Fruit fly (Drosophila melanogaster) whole organism, prepupa: ENCODE measurements around the gene Ythdc1.

ENCODE experiments used
- Blimp-1 ChIP-seq: fragments of 200-800 bp; sonication (Bioruptor generic); optimal IDR thresholded peaks from 3 replicates; lab custom pipeline; 2017; ENCODE audit warnings: missing biosample characterization, missing genetic modification characterization, mild to moderate bottlenecking, moderate library complexity, missing genetic modification reagents
- CG10631 ChIP-seq: fragments of 200-800 bp; sonication (Bioruptor generic); optimal IDR thresholded peaks from 2 replicates; lab custom pipeline; 2016; ENCODE audit warnings: missing biosample characterization, missing genetic modification characterization
- CG11294 ChIP-seq: fragments of 200-800 bp; sonication (Bioruptor generic); IDR thresholded peaks from 2 replicates; pipeline ENCODE4 v1.3.6; 2022; ENCODE audit warnings: missing biosample characterization, missing genetic modification characterization
- CG11762 ChIP-seq: fragments of 200-800 bp; sonication (Bioruptor generic); optimal IDR thresholded peaks from 3 replicates; lab custom pipeline; 2016; ENCODE audit warnings: missing biosample characterization, missing genetic modification characterization; ENCODE audit not compliant: insufficient read depth
- CG11902 ChIP-seq: fragments of 200-800 bp; sonication (Bioruptor generic); optimal IDR thresholded peaks from 3 replicates; lab custom pipeline; 2016; ENCODE audit warnings: missing biosample characterization, missing genetic modification characterization
- CG15336 ChIP-seq: fragments of 200-800 bp; sonication (Bioruptor generic); IDR thresholded peaks from 2 replicates; pipeline ENCODE4 v1.3.6; 2022; ENCODE audit warnings: missing biosample characterization, missing genetic modification characterization
- CG1621 ChIP-seq: fragments of 200-800 bp; sonication (Bioruptor generic); optimal IDR thresholded peaks from 3 replicates; lab custom pipeline; 2018; ENCODE audit warnings: missing biosample characterization, mild to moderate bottlenecking, missing genetic modification characterization
- CG3032 ChIP-seq: fragments of 200-800 bp; optimal IDR thresholded peaks from 2 replicates; lab custom pipeline; 2019; ENCODE audit warnings: missing biosample characterization, mild to moderate bottlenecking, missing genetic modification characterization, moderate library complexity
- CG34406 ChIP-seq: fragments of 200-800 bp; sonication (Bioruptor generic); optimal IDR thresholded peaks from 3 replicates; lab custom pipeline; 2016; ENCODE audit warnings: missing biosample characterization, missing genetic modification characterization
- CG3919 ChIP-seq: fragments of 200-800 bp; sonication (Bioruptor generic); optimal IDR thresholded peaks from 3 replicates; lab custom pipeline; 2016; ENCODE audit warnings: missing biosample characterization, missing genetic modification characterization
- CG4318 ChIP-seq: fragments of 200-800 bp; sonication (Bioruptor generic); optimal IDR thresholded peaks from 3 replicates; lab custom pipeline; 2017; ENCODE audit warnings: missing biosample characterization, mild to moderate bottlenecking, missing genetic modification characterization
- CG6163 ChIP-seq: fragments of 200-800 bp; sonication (Bioruptor generic); IDR thresholded peaks from 3 replicates; pipeline ENCODE4 v1.3.6; 2022; ENCODE audit warnings: missing biosample characterization, missing genetic modification characterization
- CG6276 ChIP-seq: fragments of 200-800 bp; sonication (Bioruptor generic); optimal IDR thresholded peaks from 2 replicates; lab custom pipeline; 2017; ENCODE audit warnings: missing biosample characterization, mild to moderate bottlenecking, missing genetic modification characterization
- CG6792 ChIP-seq: fragments of 200-800 bp; sonication (Bioruptor generic); optimal IDR thresholded peaks from 3 replicates; lab custom pipeline; 2016; ENCODE audit warnings: missing biosample characterization, missing genetic modification characterization
- CG6854 ChIP-seq: fragments of 200-800 bp; sonication (Bioruptor generic); optimal IDR thresholded peaks from 2 replicates; lab custom pipeline; 2017; ENCODE audit warnings: missing biosample characterization, mild to moderate bottlenecking, missing genetic modification characterization
- CG7368 ChIP-seq: fragments of 200-800 bp; sonication (Bioruptor generic); optimal IDR thresholded peaks from 3 replicates; lab custom pipeline; 2016; ENCODE audit warnings: missing biosample characterization, missing genetic modification characterization
- CG8119 ChIP-seq: fragments of 200-800 bp; sonication (Bioruptor generic); IDR thresholded peaks from 3 replicates; pipeline ENCODE4 v1.3.6; 2022; ENCODE audit warnings: missing biosample characterization, missing genetic modification characterization
- CG8319 ChIP-seq: fragments of 200-800 bp; sonication (Bioruptor generic); optimal IDR thresholded peaks from 3 replicates; lab custom pipeline; 2016; ENCODE audit warnings: missing biosample characterization, missing genetic modification characterization
- CG8632 ChIP-seq: fragments of 200-800 bp; sonication (Bioruptor generic); optimal IDR thresholded peaks from 3 replicates; lab custom pipeline; 2016; ENCODE audit warnings: missing biosample characterization, missing genetic modification characterization
- CG9139 ChIP-seq: fragments of 200-800 bp; sonication (Bioruptor generic); optimal IDR thresholded peaks from 3 replicates; lab custom pipeline; 2017; ENCODE audit warnings: missing biosample characterization, mild to moderate bottlenecking, missing genetic modification characterization
- Eip78C ChIP-seq: fragments of 200-800 bp; sonication (Bioruptor generic); peaks from one replicate; lab custom pipeline; 2016; ENCODE audit warnings: missing biosample characterization, missing genetic modification characterization
- Eip93F ChIP-seq: fragments of 200-800 bp; sonication (Bioruptor generic); optimal IDR thresholded peaks from 2 replicates; lab custom pipeline; 2016; ENCODE audit warnings: missing biosample characterization, mild to moderate bottlenecking, missing genetic modification characterization
- Ets21C ChIP-seq: fragments of 200-800 bp; sonication (Bioruptor generic); optimal IDR thresholded peaks from 3 replicates; lab custom pipeline; 2016; ENCODE audit warnings: missing biosample characterization, missing genetic modification characterization
- Ets96B ChIP-seq: fragments of 200-800 bp; optimal IDR thresholded peaks from 2 replicates; lab custom pipeline; 2019; ENCODE audit warnings: missing biosample characterization, mild to moderate bottlenecking, missing genetic modification characterization, moderate library complexity
- Hr38 ChIP-seq: sonication (Bioruptor generic); optimal IDR thresholded peaks from 2 replicates; lab custom pipeline; 2016; ENCODE audit warnings: missing biosample characterization, missing genetic modification characterization
- Hr39 ChIP-seq: fragments of 200-800 bp; sonication (Bioruptor generic); optimal IDR thresholded peaks from 2 replicates; lab custom pipeline; 2016; ENCODE audit warnings: missing biosample characterization, missing genetic modification characterization
- Hr4 ChIP-seq: fragments of 200-800 bp; sonication (Bioruptor generic); optimal IDR thresholded peaks from 3 replicates; lab custom pipeline; 2016; ENCODE audit warnings: missing biosample characterization, missing genetic modification characterization
- Lpt ChIP-seq: fragments of 200-800 bp; sonication (Bioruptor generic); optimal IDR thresholded peaks from 3 replicates; lab custom pipeline; 2016; ENCODE audit warnings: missing biosample characterization, missing genetic modification characterization
- Met ChIP-seq: fragments of 200-800 bp; sonication (Bioruptor generic); optimal IDR thresholded peaks from 3 replicates; lab custom pipeline; 2016; ENCODE audit warnings: missing biosample characterization, missing genetic modification characterization
- OdsH ChIP-seq: fragments of 200-800 bp; sonication (Bioruptor generic); optimal IDR thresholded peaks from 3 replicates; lab custom pipeline; 2016; ENCODE audit warnings: missing biosample characterization, missing genetic modification characterization
- Smox ChIP-seq: fragments of 200-800 bp; sonication (Bioruptor generic); optimal IDR thresholded peaks from 3 replicates; lab custom pipeline; 2016; ENCODE audit warnings: missing biosample characterization, missing genetic modification characterization
- Sox14 ChIP-seq: fragments of 200-800 bp; sonication (Bioruptor generic); optimal IDR thresholded peaks from 3 replicates; lab custom pipeline; 2016; ENCODE audit warnings: missing biosample characterization, missing genetic modification characterization
- Sox15 ChIP-seq: fragments of 200-800 bp; sonication (Bioruptor generic); optimal IDR thresholded peaks from 3 replicates; lab custom pipeline; 2016; ENCODE audit warnings: missing biosample characterization, missing genetic modification characterization
- acj6 ChIP-seq: fragments of 200-800 bp; sonication (Bioruptor generic); optimal IDR thresholded peaks from 3 replicates; lab custom pipeline; 2016; ENCODE audit warnings: missing biosample characterization, missing genetic modification characterization
- dac ChIP-seq: fragments of 200-800 bp; sonication (Bioruptor generic); optimal IDR thresholded peaks from 2 replicates; lab custom pipeline; 2017; ENCODE audit warnings: missing biosample characterization, mild to moderate bottlenecking, missing genetic modification characterization
- dsx ChIP-seq: fragments of 200-800 bp; optimal IDR thresholded peaks from 3 replicates; lab custom pipeline; 2019; ENCODE audit warnings: missing biosample characterization, mild to moderate bottlenecking, missing genetic modification characterization, moderate library complexity; ENCODE audit not compliant: poor library complexity, severe bottlenecking
- eg ChIP-seq: fragments of 200-800 bp; sonication (Bioruptor generic); IDR thresholded peaks from 3 replicates; pipeline ENCODE4 v1.3.6; 2022; ENCODE audit warnings: missing biosample characterization, missing genetic modification characterization
- esn ChIP-seq: fragments of 200-800 bp; sonication (Bioruptor generic); optimal IDR thresholded peaks from 2 replicates; lab custom pipeline; 2016; ENCODE audit warnings: missing biosample characterization, mild to moderate bottlenecking, missing genetic modification characterization, moderate library complexity
- fd59A ChIP-seq: fragments of 200-800 bp; sonication (Bioruptor generic); optimal IDR thresholded peaks from 2 replicates; lab custom pipeline; 2017; ENCODE audit warnings: missing biosample characterization, mild to moderate bottlenecking, missing genetic modification characterization, missing genetic modification reagents
- fd85E ChIP-seq: fragments of 200-800 bp; sonication (Bioruptor generic); optimal IDR thresholded peaks from 3 replicates; lab custom pipeline; 2016; ENCODE audit warnings: missing biosample characterization, missing genetic modification characterization
- fkh ChIP-seq: fragments of 200-800 bp; sonication (Bioruptor generic); optimal IDR thresholded peaks from 3 replicates; lab custom pipeline; 2017; ENCODE audit warnings: missing biosample characterization, mild to moderate bottlenecking, missing genetic modification characterization, moderate library complexity
- lz ChIP-seq: fragments of 200-800 bp; sonication (Bioruptor generic); optimal IDR thresholded peaks from 3 replicates; lab custom pipeline; 2016; ENCODE audit warnings: missing biosample characterization, missing genetic modification characterization
- net ChIP-seq: fragments of 200-800 bp; sonication (Bioruptor generic); optimal IDR thresholded peaks from 3 replicates; lab custom pipeline; 2016; ENCODE audit warnings: missing biosample characterization, missing genetic modification characterization
- salr ChIP-seq, 2 experiments: fragments of 200-800 bp; sonication (Bioruptor generic); optimal IDR thresholded peaks; 3 replicates each; lab custom pipeline; 2016 to 2018; ENCODE audit warnings: missing biosample characterization in 2 of 2, missing genetic modification characterization in 2 of 2, mild to moderate bottlenecking in 1 of 2
- spab ChIP-seq: fragments of 200-800 bp; sonication (Bioruptor generic); optimal IDR thresholded peaks from 2 replicates; lab custom pipeline; 2017; ENCODE audit warnings: missing biosample characterization, mild to moderate bottlenecking, missing genetic modification characterization, missing genetic modification reagents
- ss ChIP-seq, 2 experiments: fragments of 200-800 bp; sonication (Bioruptor generic); optimal IDR thresholded peaks; 2 replicates in 1 of 2; 3 replicates in 1 of 2; lab custom pipeline; 2017 to 2018; ENCODE audit warnings: mild to moderate bottlenecking in 2 of 2, missing biosample characterization in 2 of 2, missing genetic modification characterization in 2 of 2, moderate library complexity in 1 of 2
- svp ChIP-seq: fragments of 200-800 bp; sonication (Bioruptor generic); peaks from one replicate; lab custom pipeline; 2016; ENCODE audit warnings: missing biosample characterization, missing genetic modification characterization
- topi ChIP-seq: fragments of 200-800 bp; sonication (Bioruptor generic); optimal IDR thresholded peaks from 3 replicates; lab custom pipeline; 2016; ENCODE audit warnings: missing biosample characterization, missing genetic modification characterization
- vri ChIP-seq: fragments of 200-800 bp; sonication (Bioruptor generic); optimal IDR thresholded peaks from 3 replicates; lab custom pipeline; 2016; ENCODE audit warnings: missing biosample characterization, mild to moderate bottlenecking, missing genetic modification characterization

Gene Ythdc1

dm6 chr3L:3393951-3394834 lies 20.2 kb upstream of the Ythdc1 start (continued):
- TF ChIP-seq fd59A (no peak), Met (GFP tag; lab: Kevin White, UChicago) (peak; percentile 91), Ets21C (GFP tag; lab: Kevin White, UChicago) (no peak), Hr39 (no peak), CG11294 (GFP tag; lab: Robert Waterston, UW) (peak; percentile 59), Sox15 (no peak), CG3919 (GFP tag; lab: Kevin White, UChicago) (peak; percentile 16), fd85E (GFP tag; lab: Kevin White, UChicago) (no peak), CG6792 (no peak), spab (GFP tag; lab: Kevin White, UChicago) (no peak), CG11762 (GFP tag; lab: Kevin White, UChicago) (no peak), dac (GFP tag; lab: Kevin White, UChicago) (no peak), Sox14 (GFP tag; lab: Kevin White, UChicago) (no peak), CG7368 (GFP tag; lab: Kevin White, UChicago) (no peak), eg (GFP tag; lab: Robert Waterston, UW) (peak; percentile 72), CG6276 (GFP tag; lab: Kevin White, UChicago) (peak; percentile 86), CG34406 (peak; percentile 89), CG8632 (GFP tag; lab: Kevin White, UChicago) (peak; percentile 85), CG4318 (GFP tag; lab: Kevin White, UChicago) (no peak), ss (GFP tag; optimal IDR thresholded peaks at IDR 0.05; lab: Kevin White, UChicago) (no peak), Hr4 (GFP tag; lab: Kevin White, UChicago) (no peak), svp (GFP tag; lab: Kevin White, UChicago) (no peak), net (GFP tag; lab: Kevin White, UChicago) (peak; percentile 85), CG8319 (GFP tag; lab: Kevin White, UChicago) (no peak), CG8119 (no peak; the same call in none of the 3 replicates), dsx (no peak), Blimp-1 (GFP tag; lab: Kevin White, UChicago) (peak; percentile 85), CG15336 (GFP tag; lab: Robert Waterston, UW) (peak; percentile 14), lz (GFP tag; lab: Kevin White, UChicago) (no peak), Ets96B (tag; lab: Kevin White, UChicago) (peak; percentile 93), Lpt (GFP tag; lab: Kevin White, UChicago) (no peak), CG9139 (peak; percentile 85), acj6 (GFP tag; lab: Kevin White, UChicago) (no peak)

dm6 chr3L:3391871-3392270 lies 17.9 kb upstream of the Ythdc1 start:
- TF ChIP-seq vri (GFP tag; lab: Kevin White, UChicago) (peak; percentile 29), Ets21C (GFP tag; lab: Kevin White, UChicago) (peak; percentile 44), Lpt (GFP tag; lab: Kevin White, UChicago) (no peak), CG6854 (GFP tag; lab: Kevin White, UChicago) (no peak), svp (GFP tag; lab: Kevin White, UChicago) (peak; percentile 91), OdsH (GFP tag; lab: Kevin White, UChicago) (peak; percentile 70), CG6276 (GFP tag; lab: Kevin White, UChicago) (peak; percentile 19), eg (GFP tag; lab: Robert Waterston, UW) (peak; percentile 43; the same call in 1 of the 3 replicates), lz (GFP tag; lab: Kevin White, UChicago) (peak; percentile 64), CG1621 (tag; lab: Kevin White, UChicago) (peak; percentile 69), Eip93F (GFP tag; lab: Kevin White, UChicago) (no peak), CG9139 (peak; percentile 65), topi (GFP tag; lab: Kevin White, UChicago) (peak; percentile 77), Eip78C (GFP tag; lab: Kevin White, UChicago) (peak; percentile 95), CG8319 (GFP tag; lab: Kevin White, UChicago) (peak; percentile 50), fkh (GFP tag; lab: Kevin White, UChicago) (no peak), Smox (GFP tag; lab: Kevin White, UChicago) (peak; percentile 80), esn (GFP tag; lab: Kevin White, UChicago) (peak; percentile 73), CG10631 (GFP tag; lab: Kevin White, UChicago) (peak; percentile 76), salr (GFP tag; optimal IDR thresholded peaks at IDR 0.05; lab: Kevin White, UChicago) (peak; percentile 6 to 47), CG3032 (tag; lab: Kevin White, UChicago) (peak; percentile 76), Hr38 (GFP tag; lab: Kevin White, UChicago) (no peak), CG11762 (GFP tag; lab: Kevin White, UChicago) (peak; percentile 62), CG6163 (GFP tag; lab: Robert Waterston, UW) (peak; percentile 83), fd59A (peak; percentile 58), CG11902 (GFP tag; lab: Kevin White, UChicago) (peak; percentile 43)
